Worm (Caenorhabditis elegans) whole organism, L3 larva: ENCODE data around the gene T10C6.6.

Source experiments
- ceh-28 ChIP-seq: fragments of 150-350 bp; optimal IDR thresholded peaks from 2 replicates; lab custom pipeline; 2014; ENCODE audit warnings: missing biosample characterization, missing genetic modification reagents, missing genetic modification characterization
- egl-27 ChIP-seq: sonication (generic microtip); optimal IDR thresholded peaks from 4 replicates; lab custom pipeline; 2017; ENCODE audit warnings: missing biosample characterization, missing genetic modification reagents, missing genetic modification characterization
- elt-3 ChIP-seq, 3 experiments: fragments of 150-350 bp in 1 of 3; sonication (generic microtip) in 2 of 3; optimal IDR thresholded peaks; 2 replicates in 2 of 3; 4 replicates in 1 of 3; lab custom pipeline; 2014 to 2017; ENCODE audit warnings: missing biosample characterization in 3 of 3, missing genetic modification characterization in 3 of 3
- jun-1 ChIP-seq: fragments of 150-350 bp; optimal IDR thresholded peaks from 2 replicates; lab custom pipeline; 2014; ENCODE audit warnings: missing biosample characterization, missing genetic modification reagents, missing genetic modification characterization
- lin-39 ChIP-seq: fragments of 150-350 bp; optimal IDR thresholded peaks from 2 replicates; lab custom pipeline; 2018; ENCODE audit warnings: missing biosample characterization, missing genetic modification reagents, missing genetic modification characterization
- nhr-12 ChIP-seq: fragments of 150-350 bp; optimal IDR thresholded peaks from 2 replicates; lab custom pipeline; 2014; ENCODE audit warnings: missing biosample characterization, missing genetic modification characterization
- nhr-23 ChIP-seq: fragments of 150-350 bp; optimal IDR thresholded peaks from 2 replicates; lab custom pipeline; 2014; ENCODE audit warnings: missing biosample characterization, missing genetic modification reagents, missing genetic modification characterization
- nhr-237 ChIP-seq: fragments of 150-350 bp; optimal IDR thresholded peaks from 2 replicates; lab custom pipeline; 2014; ENCODE audit warnings: missing biosample characterization, missing genetic modification characterization
- nhr-67 ChIP-seq: fragments of 150-350 bp; optimal IDR thresholded peaks from 2 replicates; lab custom pipeline; 2014; ENCODE audit warnings: missing biosample characterization, missing genetic modification characterization
- skn-1 ChIP-seq: fragments of 150-350 bp; optimal IDR thresholded peaks from 2 replicates; lab custom pipeline; 2014; ENCODE audit warnings: missing biosample characterization, missing genetic modification characterization
- tbx-2 ChIP-seq: sonication (generic microtip); optimal IDR thresholded peaks from 2 replicates; lab custom pipeline; 2016; ENCODE audit warnings: mild to moderate bottlenecking, missing genetic modification characterization, missing compliant biosample characterization

ce11 chrV:16020042-16020441 lies 4.1 kb upstream of the T10C6.6 start, which contains the start of gene srx-44:
- TF ChIP-seq nhr-23 (tag; lab: Kevin White, UChicago), result no peak
- no peak for TF ChIP-seq lin-39 (tag; lab: Kevin White, UChicago)
- TF ChIP-seq jun-1 (tag; lab: Kevin White, UChicago), result no peak
- TF ChIP-seq nhr-12 (tag; lab: Kevin White, UChicago), result no peak
- TF ChIP-seq nhr-67, result no peak
- TF ChIP-seq elt-3 (tag; optimal IDR thresholded peaks at IDR 0.05; lab: Kevin White, UChicago), result no peak
- TF ChIP-seq tbx-2 (tag; lab: Kevin White, UChicago), result no peak
- no peak for TF ChIP-seq egl-27
- TF ChIP-seq nhr-237, result no peak
- no peak for TF ChIP-seq ceh-28 (tag; lab: Kevin White, UChicago)
- TF ChIP-seq skn-1 (tag; lab: Kevin White, UChicago), result no peak
